Worm (Caenorhabditis elegans) whole organism, L2 larva: Measurements from ENCODE around the gene acp-7.

ENCODE experiments used
- ama-1 ChIP-seq: fragments of 150-350 bp; optimal IDR thresholded peaks from 2 replicates; lab custom pipeline; 2018; ENCODE audit warnings: inconsistent platforms
- ceh-82 ChIP-seq: fragments of 150-350 bp; optimal IDR thresholded peaks from 2 replicates; lab custom pipeline; 2014; ENCODE audit warnings: missing biosample characterization, missing genetic modification characterization
- egl-27 ChIP-seq: sonication (generic microtip); optimal IDR thresholded peaks from 3 replicates; lab custom pipeline; 2017; ENCODE audit warnings: missing biosample characterization, missing genetic modification reagents, missing genetic modification characterization
- mdl-1 ChIP-seq, 2 experiments: fragments of 150-350 bp in 1 of 2; sonication (generic microtip) in 1 of 2; optimal IDR thresholded peaks; 2 replicates each; lab custom pipeline; 2017; ENCODE audit warnings: missing biosample characterization in 2 of 2, missing genetic modification characterization in 2 of 2
- nhr-12 ChIP-seq: fragments of 150-350 bp; optimal IDR thresholded peaks from 2 replicates; lab custom pipeline; 2014; ENCODE audit warnings: missing biosample characterization, missing genetic modification characterization
- snpc-4 ChIP-seq: fragments of 150-350 bp; optimal IDR thresholded peaks from 2 replicates; lab custom pipeline; 2014; ENCODE audit warnings: missing biosample characterization, missing genetic modification characterization
- ztf-11 ChIP-seq: sonication (generic microtip); optimal IDR thresholded peaks from 2 replicates; lab custom pipeline; 2017; ENCODE audit warnings: missing biosample characterization, missing genetic modification characterization

DNA sequence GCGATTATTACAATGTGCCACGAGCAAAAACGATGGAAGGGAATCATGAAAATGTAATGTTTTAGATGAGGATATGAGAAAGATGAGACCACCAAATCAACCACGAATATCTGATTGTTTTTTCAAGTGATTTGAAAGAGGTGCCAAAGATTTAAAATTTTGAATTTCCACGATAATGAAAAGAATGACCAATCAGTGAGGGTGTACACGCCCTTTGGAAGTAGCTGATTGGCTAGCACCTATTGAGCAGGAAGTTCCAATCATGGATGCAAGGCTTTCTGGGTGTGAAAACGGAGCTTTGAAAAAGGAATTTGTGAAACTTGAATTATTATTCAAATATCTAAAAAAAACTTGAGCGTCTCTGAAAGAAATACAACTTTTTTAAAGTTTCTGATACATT is 39.9 kb downstream of the acp-7 start:
- TF ChIP-seq ztf-11 (tag; lab: Kevin White, UChicago) = no peak
- TF ChIP-seq snpc-4 = no peak
- no peak for TF ChIP-seq nhr-12 (tag; lab: Kevin White, UChicago)
- TF ChIP-seq ceh-82 (tag; lab: Kevin White, UChicago) = no peak
- TF ChIP-seq ama-1 (lab: Kevin White, UChicago) = no peak
- TF ChIP-seq mdl-1 (tag; optimal IDR thresholded peaks at IDR 0.05; lab: Kevin White, UChicago) = no peak
- no peak for TF ChIP-seq egl-27 (tag; lab: Kevin White, UChicago)
